Fruit fly (Drosophila melanogaster): ENCODE measurements around the gene Ocho.
A peak's percentile ranks its signal among the peaks of the same experiment; 100 is the strongest.

The Ocho gene

dm6 chr3L:15005085-15005484 is 30.4 kb downstream of the Ocho start:
- TF ChIP-seq brk (GFP tag; optimal IDR thresholded peaks at IDR 0.05) (peak; percentile 9), CG9705 (GFP tag; optimal IDR thresholded peaks at IDR 0.05) (no peak), OdsH (GFP tag; optimal IDR thresholded peaks at IDR 0.05) (peak; percentile 59), foxo (GFP tag; optimal IDR thresholded peaks at IDR 0.05) (peak in 1 of 2 experiments; percentile 50), Hnf4 (GFP tag; optimal IDR thresholded peaks at IDR 0.05) (peak; percentile 42), ey (GFP tag; optimal IDR thresholded peaks at IDR 0.05) (peak; percentile 55), lola (GFP tag; optimal IDR thresholded peaks at IDR 0.05) (no peak), h (GFP tag; optimal IDR thresholded peaks at IDR 0.05) (peak; percentile 70), fru (GFP tag; optimal IDR thresholded peaks at IDR 0.05) (peak; percentile 51), CG32264 (GFP tag; optimal IDR thresholded peaks at IDR 0.05) (no peak), br (GFP tag; optimal IDR thresholded peaks at IDR 0.05) (peak; percentile 39), rgr (GFP tag; optimal IDR thresholded peaks at IDR 0.05) (peak; percentile 51), HLH106 (tag; optimal IDR thresholded peaks at IDR 0.05) (peak; percentile 34), psq (GFP tag; optimal IDR thresholded peaks at IDR 0.05) (peak; percentile 18), GATAd (GFP tag; optimal IDR thresholded peaks at IDR 0.05) (no peak)

- TF ChIP-seq Sp1 (GFP tag; optimal IDR thresholded peaks at IDR 0.05) (peak; percentile 2), dmrt93B (GFP tag; optimal IDR thresholded peaks at IDR 0.05) (no peak), fru (GFP tag; optimal IDR thresholded peaks at IDR 0.05) (no peak), foxo (GFP tag; optimal IDR thresholded peaks at IDR 0.05) (peak in 1 of 2 experiments; percentile 4), h (GFP tag; optimal IDR thresholded peaks at IDR 0.05) (peak; percentile 16)
Measured at dm6 chr3L:15005774-15006173, 31.1 kb downstream of the Ocho start.

dm6 chr3L:15006825-15007224 is 32.2 kb downstream of the Ocho start:
- no peak for TF ChIP-seq tai (GFP tag; optimal IDR thresholded peaks at IDR 0.05)
- TF ChIP-seq HLH106 (tag; optimal IDR thresholded peaks at IDR 0.05), result peak; percentile 40
- no peak for TF ChIP-seq dsf (GFP tag; optimal IDR thresholded peaks at IDR 0.05; ENCODE audit: borderline replicate concordance)
- TF ChIP-seq Hnf4 (GFP tag; optimal IDR thresholded peaks at IDR 0.05), result peak; percentile 51
- TF ChIP-seq Sp1 (GFP tag; optimal IDR thresholded peaks at IDR 0.05), result peak; percentile 23
- peak; percentile 11 for TF ChIP-seq psq (GFP tag; optimal IDR thresholded peaks at IDR 0.05)
- TF ChIP-seq dmrt93B (GFP tag; optimal IDR thresholded peaks at IDR 0.05), result no peak
- TF ChIP-seq dl (GFP tag; optimal IDR thresholded peaks at IDR 0.05; ENCODE audit: insufficient read depth in 1 of 2, partially characterized antibody in 2 of 2), result no peak
- TF ChIP-seq jim (GFP tag; optimal IDR thresholded peaks at IDR 0.05), result no peak
- TF ChIP-seq N (GFP tag; optimal IDR thresholded peaks at IDR 0.05), result no peak
- peak; percentile 70 for TF ChIP-seq fru (GFP tag; optimal IDR thresholded peaks at IDR 0.05)
- no peak for TF ChIP-seq usp (GFP tag; optimal IDR thresholded peaks at IDR 0.05)
- TF ChIP-seq pan (optimal IDR thresholded peaks at IDR 0.05), result no peak
- no peak for TF ChIP-seq sage (GFP tag; optimal IDR thresholded peaks at IDR 0.05)
- no peak for TF ChIP-seq Dif (GFP tag; optimal IDR thresholded peaks at IDR 0.05; ENCODE audit: partially characterized antibody)
- no peak for TF ChIP-seq Vsx2 (GFP tag; optimal IDR thresholded peaks at IDR 0.05; ENCODE audit: partially characterized antibody)
- TF ChIP-seq CG32264 (GFP tag; optimal IDR thresholded peaks at IDR 0.05), result no peak
- no peak for TF ChIP-seq CrebA (GFP tag; optimal IDR thresholded peaks at IDR 0.05; ENCODE audit: borderline replicate concordance)
- peak; percentile 58 for TF ChIP-seq h (GFP tag; optimal IDR thresholded peaks at IDR 0.05)
- TF ChIP-seq Mio (GFP tag; optimal IDR thresholded peaks at IDR 0.05), result no peak
- no peak for TF ChIP-seq brk (GFP tag; optimal IDR thresholded peaks at IDR 0.05)
- TF ChIP-seq Myc (optimal IDR thresholded peaks at IDR 0.05), result no peak
- peak; percentile 25 for TF ChIP-seq OdsH (GFP tag; optimal IDR thresholded peaks at IDR 0.05)
- TF ChIP-seq br (GFP tag; optimal IDR thresholded peaks at IDR 0.05), result peak; percentile 61
- no peak for TF ChIP-seq Dfd (GFP tag; optimal IDR thresholded peaks at IDR 0.05)
- no peak for TF ChIP-seq sv (GFP tag; optimal IDR thresholded peaks at IDR 0.05)
- no peak for TF ChIP-seq GATAd (GFP tag; optimal IDR thresholded peaks at IDR 0.05)
- TF ChIP-seq CG9705 (GFP tag; optimal IDR thresholded peaks at IDR 0.05), result no peak
- no peak for TF ChIP-seq Hr78 (GFP tag; optimal IDR thresholded peaks at IDR 0.05)
- peak; percentile 47 for TF ChIP-seq ey (GFP tag; optimal IDR thresholded peaks at IDR 0.05)
- TF ChIP-seq Rel (GFP tag; optimal IDR thresholded peaks at IDR 0.05), result no peak
- TF ChIP-seq Rel (tag; optimal IDR thresholded peaks at IDR 0.05), result no peak
- TF ChIP-seq Abd-B (GFP tag; optimal IDR thresholded peaks at IDR 0.05), result no peak
- peak; percentile 12 for TF ChIP-seq Jra (GFP tag; optimal IDR thresholded peaks at IDR 0.05)
- peak; percentile 4 for TF ChIP-seq woc (GFP tag; optimal IDR thresholded peaks at IDR 0.05)
- no peak for TF ChIP-seq lola (GFP tag; optimal IDR thresholded peaks at IDR 0.05)
- peak in 1 of 2 experiments; percentile 75 for TF ChIP-seq foxo (GFP tag; optimal IDR thresholded peaks at IDR 0.05)
- no peak for TF ChIP-seq Hr83 (GFP tag; optimal IDR thresholded peaks at IDR 0.05; ENCODE audit: poor library complexity, severe bottlenecking)
- TF ChIP-seq rgr (GFP tag; optimal IDR thresholded peaks at IDR 0.05), result peak; percentile 44
